Worm (Caenorhabditis elegans): ENCODE data around the gene pygo-1.

DNA sequence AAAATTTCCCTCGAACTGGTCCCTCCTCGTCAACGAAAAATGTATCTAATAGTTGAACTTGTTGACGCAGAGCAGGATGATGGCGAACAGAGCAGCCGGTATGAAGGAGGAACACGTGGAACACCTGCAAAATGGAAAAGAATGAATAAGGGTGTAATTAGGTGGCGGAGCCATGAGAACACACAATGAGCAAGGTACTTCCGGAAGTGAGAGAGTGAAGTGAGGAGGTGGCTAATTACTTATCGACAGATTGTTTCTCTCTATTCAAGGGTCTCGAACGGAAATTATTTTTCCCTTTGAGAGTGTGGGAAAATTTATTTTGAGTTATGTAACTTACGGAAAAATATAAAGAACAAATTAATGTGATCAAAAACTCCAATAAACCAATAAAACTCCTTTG, 10.4 kb downstream of the pygo-1 start:
- no peak for TF ChIP-seq hmg-1.1 (GFP tag; IDR thresholded peaks at IDR 0.05)
- TF ChIP-seq ces-1 (GFP tag; optimal IDR thresholded peaks at IDR 0.05), result no peak
- TF ChIP-seq lim-7 (GFP tag; IDR thresholded peaks at IDR 0.05), result no peak
- no peak for TF ChIP-seq unc-62 (GFP tag; optimal IDR thresholded peaks at IDR 0.05 in 1 of 2)
- TF ChIP-seq unc-62 (tag; optimal IDR thresholded peaks at IDR 0.05), result no peak
- TF ChIP-seq aly-2 (tag; optimal IDR thresholded peaks at IDR 0.05), result no peak
- TF ChIP-seq zag-1 (tag; optimal IDR thresholded peaks at IDR 0.05), result no peak
- no peak for TF ChIP-seq hlh-30 (tag; optimal IDR thresholded peaks at IDR 0.05; ENCODE audit: insufficient read depth)
- TF ChIP-seq ztf-11 (tag; optimal IDR thresholded peaks at IDR 0.05), result no peak
- TF ChIP-seq pqm-1 (tag; optimal IDR thresholded peaks at IDR 0.05), result no peak
- no peak for TF ChIP-seq snpc-4 (tag; optimal IDR thresholded peaks at IDR 0.05)
- TF ChIP-seq madf-5 (GFP tag; IDR thresholded peaks at IDR 0.05), result no peak
- no peak for TF ChIP-seq pha-4 (GFP tag; IDR thresholded peaks at IDR 0.05)
- TF ChIP-seq pha-4 (tag; optimal IDR thresholded peaks at IDR 0.05), result no peak
